Worm (Caenorhabditis elegans): Measurements from ENCODE around the gene C34C12.2.
A peak's percentile ranks its signal among the peaks of the same experiment; 100 is the strongest.

Gene C34C12.2

DNA sequence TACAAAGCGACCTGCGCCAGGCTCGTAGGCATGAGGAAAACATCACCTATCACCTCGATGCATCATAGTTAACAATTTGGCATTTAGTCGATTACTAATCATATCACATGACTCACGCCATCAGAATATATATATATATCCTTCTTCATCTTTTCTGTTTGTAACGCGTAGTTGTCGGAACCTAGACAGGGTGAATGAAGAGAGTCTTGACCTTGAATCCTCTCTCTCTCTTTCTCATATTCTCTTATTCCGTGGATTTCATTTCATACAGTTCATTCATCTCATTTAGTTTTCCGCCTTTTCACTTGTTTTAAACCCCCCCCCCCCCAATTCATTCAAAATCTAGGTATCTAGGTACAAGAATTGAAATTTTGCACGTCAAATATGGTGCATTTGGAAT lies 26.6 kb downstream of the C34C12.2 start (continued):
- TF ChIP-seq hlh-17 (GFP tag; optimal IDR thresholded peaks at IDR 0.05; ENCODE audit: borderline replicate concordance) (no peak), fkh-8 (tag; optimal IDR thresholded peaks at IDR 0.05) (no peak), fkh-4 (tag; optimal IDR thresholded peaks at IDR 0.05; ENCODE audit: borderline replicate concordance) (no peak), rnt-1 (tag; optimal IDR thresholded peaks at IDR 0.05) (no peak), C34B4.2 (tag; optimal IDR thresholded peaks at IDR 0.05) (no peak), swsn-7 (tag; optimal IDR thresholded peaks at IDR 0.05) (no peak), xbp-1 (tag; optimal IDR thresholded peaks at IDR 0.05) (no peak), mep-1 (tag; optimal IDR thresholded peaks at IDR 0.05) (peak; percentile 54), nhr-85 (tag) (peak; percentile 63), efl-1 (optimal IDR thresholded peaks at IDR 0.05) (no peak), efl-1 (GFP tag; optimal IDR thresholded peaks at IDR 0.05 in 1 of 2) (no peak), nhr-12 (tag; optimal IDR thresholded peaks at IDR 0.05) (no peak), sptf-1 (tag; optimal IDR thresholded peaks at IDR 0.05) (no peak), nhr-47 (tag; optimal IDR thresholded peaks at IDR 0.05) (no peak), pag-3 (tag; optimal IDR thresholded peaks at IDR 0.05; ENCODE audit: borderline replicate concordance, insufficient read depth) (no peak), grh-1 (GFP tag; IDR thresholded peaks at IDR 0.05) (no peak), aly-2 (tag; optimal IDR thresholded peaks at IDR 0.05) (no peak), tlp-1 (tag; optimal IDR thresholded peaks at IDR 0.05) (no peak), efl-3 (GFP tag; optimal IDR thresholded peaks at IDR 0.05) (no peak), unc-86 (tag; optimal IDR thresholded peaks at IDR 0.05) (no peak), mab-9 (GFP tag; IDR thresholded peaks at IDR 0.05) (no peak), lir-3 (tag; optimal IDR thresholded peaks at IDR 0.05; ENCODE audit: poor library complexity) (no peak), ets-5 (GFP tag; IDR thresholded peaks at IDR 0.05) (no peak), ceh-82 (tag; optimal IDR thresholded peaks at IDR 0.05) (no peak), ama-1 (optimal IDR thresholded peaks at IDR 0.05) (no peak), irx-1 (tag; optimal IDR thresholded peaks at IDR 0.05) (no peak), isw-1 (GFP tag; IDR thresholded peaks at IDR 0.05) (no peak), zip-4 (GFP tag; optimal IDR thresholded peaks at IDR 0.05) (no peak), hpl-2 (GFP tag; optimal IDR thresholded peaks at IDR 0.05) (no peak), lin-15B (tag; optimal IDR thresholded peaks at IDR 0.05) (no peak), C16A3.4 (tag; optimal IDR thresholded peaks at IDR 0.05) (no peak), tbx-2 (tag; optimal IDR thresholded peaks at IDR 0.05) (no peak), fkh-10 (GFP tag; optimal IDR thresholded peaks at IDR 0.05) (no peak), jun-1 (tag; optimal IDR thresholded peaks at IDR 0.05) (no peak), vab-15 (tag; optimal IDR thresholded peaks at IDR 0.05) (no peak), lin-35 (GFP tag; optimal IDR thresholded peaks at IDR 0.05) (no peak), egl-13 (tag; optimal IDR thresholded peaks at IDR 0.05) (no peak), nhr-20 (tag; optimal IDR thresholded peaks at IDR 0.05) (peak; percentile 13), lin-14 (GFP tag; optimal IDR thresholded peaks at IDR 0.05) (peak; percentile 60), C04F5.9 (tag; optimal IDR thresholded peaks at IDR 0.05) (no peak), unc-30 (tag; optimal IDR thresholded peaks at IDR 0.05) (no peak), pax-3 (tag; optimal IDR thresholded peaks at IDR 0.05) (no peak), nhr-90 (tag; optimal IDR thresholded peaks at IDR 0.05; ENCODE audit: poor library complexity) (peak; percentile 47), sup-37 (GFP tag; optimal IDR thresholded peaks at IDR 0.05) (no peak), nhr-11 (tag; optimal IDR thresholded peaks at IDR 0.05) (no peak), F16B12.6 (tag; optimal IDR thresholded peaks at IDR 0.05) (no peak), snpc-4 (tag; optimal IDR thresholded peaks at IDR 0.05) (no peak), nhr-28 (tag; optimal IDR thresholded peaks at IDR 0.05) (no peak), zag-1 (tag; optimal IDR thresholded peaks at IDR 0.05) (no peak), pqm-1 (tag; optimal IDR thresholded peaks at IDR 0.05) (no peak), ceh-8 (GFP tag; optimal IDR thresholded peaks at IDR 0.05) (no peak), ces-1 (GFP tag; optimal IDR thresholded peaks at IDR 0.05) (no peak), alr-1 (tag; optimal IDR thresholded peaks at IDR 0.05; ENCODE audit: borderline replicate concordance) (no peak), elt-3 (tag; optimal IDR thresholded peaks at IDR 0.05) (peak in 1 of 6 experiments; percentile 46)

Measured in whole organism, L1 larva.